Worm (Caenorhabditis elegans) whole organism, L1 larva: Measurements from ENCODE around the gene fbxa-158.
A peak's percentile ranks its signal among the peaks of the same experiment; 100 is the strongest.

Experiments used
- F16B12.6 ChIP-seq: fragments of 150-350 bp; optimal IDR thresholded peaks from 2 replicates; lab custom pipeline; 2014; ENCODE audit warnings: missing biosample characterization, missing genetic modification characterization
- ama-1 ChIP-seq: fragments of 150-350 bp; optimal IDR thresholded peaks from 2 replicates; lab custom pipeline; 2014
- ceh-82 ChIP-seq, 3 experiments: fragments of 150-350 bp in 1 of 3; sonication (generic microtip) in 2 of 3; optimal IDR thresholded peaks; 2 replicates each; lab custom pipeline; 2014 to 2017; ENCODE audit warnings: missing biosample characterization in 3 of 3, missing genetic modification characterization in 3 of 3
- ceh-88 ChIP-seq: fragments of 200-800 bp; sonication (Bioruptor generic); IDR thresholded peaks from 2 replicates; pipeline ENCODE4 v1.3.6; 2022; ENCODE audit warnings: missing genetic modification characterization, missing compliant biosample characterization
- ceh-90 ChIP-seq: sonication (generic microtip); optimal IDR thresholded peaks from 2 replicates; lab custom pipeline; 2016; ENCODE audit warnings: missing genetic modification characterization, missing compliant biosample characterization
- dpl-1 ChIP-seq, 3 experiments: fragments of 150-350 bp in 2 of 3; sonication (generic microtip) in 1 of 3; optimal IDR thresholded peaks; 2 replicates each; lab custom pipeline; 2014 to 2017; ENCODE audit warnings: missing biosample characterization in 3 of 3, missing genetic modification characterization in 3 of 3, missing genetic modification reagents in 3 of 3
- dsc-1 ChIP-seq: sonication (generic microtip); optimal IDR thresholded peaks from 2 replicates; lab custom pipeline; 2016; ENCODE audit warnings: mild to moderate bottlenecking, missing genetic modification characterization, missing compliant biosample characterization
- egl-27 ChIP-seq, 2 experiments: fragments of 150-350 bp in 1 of 2; sonication (generic microtip); optimal IDR thresholded peaks; 3 replicates each; lab custom pipeline; 2017 to 2018; ENCODE audit warnings: missing biosample characterization in 2 of 2, missing genetic modification characterization in 2 of 2, missing genetic modification reagents in 2 of 2
- elt-2 ChIP-seq: sonication (generic microtip); optimal IDR thresholded peaks from 2 replicates; lab custom pipeline; 2016; ENCODE audit warnings: missing genetic modification characterization, mild to moderate bottlenecking, inconsistent platforms, missing compliant biosample characterization, missing genetic modification reagents
- ets-5 ChIP-seq: fragments of 200-800 bp; sonication (Bioruptor generic); IDR thresholded peaks from 2 replicates; pipeline ENCODE4 v1.3.6; 2022; ENCODE audit warnings: missing genetic modification characterization, missing compliant biosample characterization
- fkh-8 ChIP-seq: sonication (generic microtip); optimal IDR thresholded peaks from 2 replicates; lab custom pipeline; 2016; ENCODE audit warnings: mild to moderate bottlenecking, missing genetic modification characterization, missing compliant biosample characterization
- fos-1 ChIP-seq: fragments of 150-350 bp; optimal IDR thresholded peaks from 2 replicates; lab custom pipeline; 2014; ENCODE audit warnings: missing biosample characterization, missing genetic modification characterization
- grh-1 ChIP-seq: fragments of 200-800 bp; sonication (Bioruptor generic); IDR thresholded peaks from 2 replicates; pipeline ENCODE4 v1.3.6; 2022; ENCODE audit warnings: missing genetic modification reagents, missing genetic modification characterization, missing compliant biosample characterization
- hlh-4 ChIP-seq: sonication (generic microtip); optimal IDR thresholded peaks from 2 replicates; lab custom pipeline; 2016; ENCODE audit warnings: mild to moderate bottlenecking, missing genetic modification characterization, missing compliant biosample characterization
- hpl-2 ChIP-seq: fragments of 150-350 bp; optimal IDR thresholded peaks from 2 replicates; lab custom pipeline; 2014; ENCODE audit warnings: missing biosample characterization, missing genetic modification reagents, missing genetic modification characterization
- lin-13 ChIP-seq: fragments of 150-350 bp; optimal IDR thresholded peaks from 2 replicates; lab custom pipeline; 2014; ENCODE audit warnings: missing biosample characterization, missing genetic modification reagents, missing genetic modification characterization
- lin-14 ChIP-seq: fragments of 200-800 bp; sonication (Bioruptor generic); optimal IDR thresholded peaks from 2 replicates; lab custom pipeline; 2018; ENCODE audit warnings: mild to moderate bottlenecking, missing genetic modification characterization, moderate library complexity, missing compliant biosample characterization
- lir-3 ChIP-seq: sonication (generic microtip); optimal IDR thresholded peaks from 2 replicates; lab custom pipeline; 2016; ENCODE audit warnings: mild to moderate bottlenecking, missing genetic modification characterization, moderate library complexity, missing compliant biosample characterization; ENCODE audit not compliant: poor library complexity
- lsy-2 ChIP-seq, 2 experiments: fragments of 150-350 bp; optimal IDR thresholded peaks; 2 replicates each; lab custom pipeline; 2014; ENCODE audit warnings: missing biosample characterization in 2 of 2, missing genetic modification characterization in 2 of 2
- mab-9 ChIP-seq: fragments of 200-800 bp; sonication (Bioruptor generic); IDR thresholded peaks from 2 replicates; pipeline ENCODE4 v1.3.6; 2022; ENCODE audit warnings: missing genetic modification reagents, missing genetic modification characterization, missing compliant biosample characterization
- mep-1 ChIP-seq: fragments of 150-350 bp; optimal IDR thresholded peaks from 2 replicates; lab custom pipeline; 2014; ENCODE audit warnings: missing biosample characterization, missing genetic modification characterization
- nhr-11 ChIP-seq: fragments of 150-350 bp; optimal IDR thresholded peaks from 2 replicates; lab custom pipeline; 2014; ENCODE audit warnings: missing biosample characterization, missing genetic modification characterization
- nhr-19 ChIP-seq: fragments of 200-800 bp; sonication (Bioruptor generic); conservative IDR thresholded peaks from 2 replicates; pipeline ENCODE4 v1.3.6; 2022; ENCODE audit warnings: missing genetic modification characterization, missing compliant biosample characterization
- nhr-20 ChIP-seq: sonication (generic microtip); optimal IDR thresholded peaks from 2 replicates; lab custom pipeline; 2016; ENCODE audit warnings: mild to moderate bottlenecking, missing genetic modification characterization, missing compliant biosample characterization
- nhr-28 ChIP-seq: fragments of 150-350 bp; optimal IDR thresholded peaks from 2 replicates; lab custom pipeline; 2014; ENCODE audit warnings: missing biosample characterization, missing genetic modification characterization
- nhr-47 ChIP-seq: sonication (generic microtip); optimal IDR thresholded peaks from 2 replicates; lab custom pipeline; 2016; ENCODE audit warnings: mild to moderate bottlenecking, missing genetic modification characterization, moderate library complexity, missing compliant biosample characterization
- nhr-76 ChIP-seq: sonication (generic microtip); optimal IDR thresholded peaks from 2 replicates; lab custom pipeline; 2017; ENCODE audit warnings: missing biosample characterization, missing genetic modification characterization
- nhr-85 ChIP-seq: sonication (generic microtip); peaks from one replicate; lab custom pipeline; 2016; ENCODE audit warnings: missing genetic modification characterization, inconsistent platforms, missing compliant biosample characterization
- nhr-90 ChIP-seq: sonication (generic microtip); optimal IDR thresholded peaks from 2 replicates; lab custom pipeline; 2016; ENCODE audit warnings: mild to moderate bottlenecking, missing genetic modification characterization, missing compliant biosample characterization; ENCODE audit not compliant: poor library complexity
- pag-3 ChIP-seq: sonication (generic microtip); optimal IDR thresholded peaks from 2 replicates; lab custom pipeline; 2017; ENCODE audit warnings: missing genetic modification characterization, mild to moderate bottlenecking, missing compliant biosample characterization, antibody characterized with exemption, borderline replicate concordance; ENCODE audit not compliant: insufficient read depth
- pqm-1 ChIP-seq: sonication (generic microtip); optimal IDR thresholded peaks from 3 replicates; lab custom pipeline; 2017; ENCODE audit warnings: missing biosample characterization, missing genetic modification characterization
- rnt-1 ChIP-seq: sonication (generic microtip); optimal IDR thresholded peaks from 2 replicates; lab custom pipeline; 2016; ENCODE audit warnings: mild to moderate bottlenecking, missing genetic modification characterization, moderate library complexity, missing compliant biosample characterization
- snu-23 ChIP-seq: sonication (generic microtip); optimal IDR thresholded peaks from 2 replicates; lab custom pipeline; 2016; ENCODE audit warnings: missing genetic modification characterization, missing compliant biosample characterization
- sox-4 ChIP-seq: sonication (generic microtip); optimal IDR thresholded peaks from 2 replicates; lab custom pipeline; 2016; ENCODE audit warnings: missing genetic modification characterization, missing compliant biosample characterization
- sptf-1 ChIP-seq: fragments of 150-350 bp; optimal IDR thresholded peaks from 2 replicates; lab custom pipeline; 2014; ENCODE audit warnings: missing biosample characterization, missing genetic modification characterization
- sup-37 ChIP-seq: fragments of 200-800 bp; sonication (Bioruptor generic); optimal IDR thresholded peaks from 2 replicates; lab custom pipeline; 2018; ENCODE audit warnings: mild to moderate bottlenecking, missing genetic modification characterization, missing compliant biosample characterization
- unc-130 ChIP-seq: fragments of 150-350 bp; optimal IDR thresholded peaks from 2 replicates; lab custom pipeline; 2017; ENCODE audit warnings: missing biosample characterization, missing genetic modification characterization, inconsistent platforms
- unc-62 ChIP-seq: fragments of 150-350 bp; optimal IDR thresholded peaks from 2 replicates; lab custom pipeline; 2014; ENCODE audit warnings: missing biosample characterization, missing genetic modification reagents, missing genetic modification characterization
- unc-86 ChIP-seq: sonication (generic microtip); optimal IDR thresholded peaks from 2 replicates; lab custom pipeline; 2016; ENCODE audit warnings: missing genetic modification characterization, missing compliant biosample characterization
- unc-98 ChIP-seq: fragments of 200-800 bp; sonication (Bioruptor generic); IDR thresholded peaks from 2 replicates; pipeline ENCODE4 v1.3.6; 2022; ENCODE audit warnings: missing genetic modification characterization, missing compliant biosample characterization
- vab-15 ChIP-seq: sonication (generic microtip); optimal IDR thresholded peaks from 2 replicates; lab custom pipeline; 2017; ENCODE audit warnings: missing genotype, mild to moderate bottlenecking, missing genetic modification characterization, missing compliant biosample characterization
- xbp-1 ChIP-seq: sonication (generic microtip); optimal IDR thresholded peaks from 2 replicates; lab custom pipeline; 2016; ENCODE audit warnings: missing genetic modification characterization, missing compliant biosample characterization
- zip-4 ChIP-seq: fragments of 200-800 bp; sonication (Bioruptor generic); optimal IDR thresholded peaks from 2 replicates; lab custom pipeline; 2018; ENCODE audit warnings: mild to moderate bottlenecking, missing genetic modification characterization, moderate library complexity, missing compliant biosample characterization

The fbxa-158 gene

DNA sequence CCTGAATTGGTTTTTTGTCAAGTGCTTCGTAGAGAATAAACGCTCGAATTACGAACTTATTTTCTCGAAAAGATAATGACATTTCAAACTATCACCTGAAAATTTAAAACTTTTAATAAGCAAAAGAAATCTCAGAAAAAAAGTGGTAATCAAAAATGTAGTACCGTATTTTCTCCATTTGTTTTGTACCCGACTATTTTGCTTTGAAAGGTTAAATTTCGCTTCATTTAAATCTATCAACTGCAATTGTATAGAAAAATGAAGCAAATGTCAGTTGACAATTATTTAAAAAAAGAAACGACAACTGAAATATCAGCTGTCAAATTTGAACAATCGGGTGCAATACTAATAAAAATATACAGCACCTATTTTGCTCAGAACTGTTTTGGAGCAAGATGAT is at the start of gene fbxa-158:
Gene fbxa-158, minus strand, starts transcription at position 101 of the 400 bp plus-strand sequence.
- TF ChIP-seq grh-1 (GFP tag; lab: Robert Waterston, UW) (no peak), ets-5 (no peak), egl-27 (tag; optimal IDR thresholded peaks at IDR 0.05; lab: Kevin White, UChicago) (no peak)
- TF ChIP-seq, all 84 proteins: peak for 0

DNA sequence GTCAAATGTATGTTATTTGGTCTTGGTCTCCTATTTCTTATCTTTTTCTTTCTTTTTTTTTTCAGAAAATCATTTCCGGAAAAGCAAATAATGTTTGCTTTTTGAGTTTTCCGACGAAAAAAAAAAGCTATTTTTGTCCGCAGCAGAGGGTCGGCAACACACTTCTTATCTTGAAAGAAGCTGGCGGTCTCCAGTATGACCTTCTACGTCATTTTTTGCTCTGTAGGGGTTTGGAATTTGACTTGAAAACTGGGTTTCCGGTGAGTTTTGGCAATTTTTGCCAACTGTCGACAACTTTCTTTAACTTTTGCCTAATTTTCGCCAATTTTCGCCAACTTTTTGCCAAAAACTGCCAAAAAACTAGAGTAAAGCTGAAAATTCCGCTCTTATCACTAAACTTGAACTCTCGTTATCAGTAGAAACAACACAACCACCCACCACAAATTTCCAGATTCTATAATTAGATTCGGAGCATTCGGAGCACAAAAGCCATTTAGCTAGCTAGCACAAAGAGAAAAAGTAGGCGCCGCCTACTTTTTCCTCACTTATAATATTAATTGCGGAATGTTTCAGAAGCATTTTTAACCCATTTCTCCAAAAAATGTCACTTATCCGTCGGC is 49.3 kb upstream of the fbxa-158 start, which contains the start of gene nhx-6:
Gene nhx-6, plus strand, starts transcription at position 570 of the 620 bp plus-strand sequence.
- TF ChIP-seq elt-2 (tag; lab: Kevin White, UChicago) (peak; percentile 77), grh-1 (GFP tag; lab: Robert Waterston, UW) (no peak)
- TF ChIP-seq, all 84 proteins: peak for 1

DNA sequence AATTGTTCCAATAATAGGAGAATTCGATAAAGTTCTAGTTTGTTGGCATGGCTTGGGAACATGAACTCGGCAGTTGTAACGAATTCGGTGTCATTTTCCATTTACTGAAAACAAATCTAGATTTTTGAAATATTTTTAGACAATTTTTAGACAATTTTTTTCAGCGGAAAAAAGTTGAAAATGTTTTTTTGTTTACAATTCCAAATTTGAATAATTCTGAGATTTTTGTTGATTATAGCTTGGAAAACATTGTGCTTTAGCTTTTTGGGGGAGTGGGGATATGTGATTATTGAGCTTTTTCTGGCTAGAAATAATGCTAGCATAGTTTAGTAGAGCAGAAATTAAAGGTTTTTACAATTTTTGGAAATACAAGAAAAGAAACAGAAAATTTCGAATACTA is 47.8 kb upstream of the fbxa-158 start, which contains the start of gene srw-97:
Gene srw-97, minus strand, starts transcription at position 101 of the 400 bp plus-strand sequence.
- TF ChIP-seq unc-62 (GFP tag; lab: Kevin White, UChicago) (no peak), mab-9 (GFP tag; lab: Robert Waterston, UW) (no peak), fkh-8 (tag; lab: Kevin White, UChicago) (no peak), elt-2 (tag; lab: Kevin White, UChicago) (no peak), ceh-88 (GFP tag; lab: Robert Waterston, UW) (no peak), vab-15 (no peak), nhr-76 (tag; lab: Kevin White, UChicago) (no peak), pqm-1 (tag; lab: Kevin White, UChicago) (no peak), nhr-47 (tag; lab: Kevin White, UChicago) (no peak), zip-4 (GFP tag; lab: Kevin White, UChicago) (no peak), fos-1 (no peak), unc-86 (no peak), nhr-28 (no peak), nhr-11 (tag; lab: Kevin White, UChicago) (no peak), F16B12.6 (tag; lab: Kevin White, UChicago) (no peak), unc-98 (GFP tag; lab: Robert Waterston, UW) (no peak), sox-4 (tag; lab: Kevin White, UChicago) (no peak)

DNA sequence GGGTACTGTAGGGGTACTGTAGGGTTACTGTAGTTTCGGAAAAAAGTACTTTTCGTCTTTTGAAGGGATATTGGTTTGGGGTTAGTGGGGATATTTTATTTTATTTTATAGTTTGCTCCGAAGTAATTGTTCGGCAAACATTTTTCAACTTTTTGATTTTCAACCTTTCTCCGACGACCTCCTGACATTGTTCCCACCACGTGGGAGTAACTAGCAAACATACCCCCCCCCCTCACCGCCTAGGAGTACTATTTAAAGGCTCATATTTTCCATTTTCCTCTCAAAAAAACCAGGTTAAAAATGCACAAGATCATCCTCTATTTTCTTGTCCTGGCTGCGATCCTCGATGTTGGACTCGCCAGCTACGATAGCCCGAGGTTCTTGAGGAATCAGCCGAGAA is 44.9 kb upstream of the fbxa-158 start, which contains the start of gene srlf-29:
Gene srlf-29, plus strand, starts transcription at position 301 of the 400 bp plus-strand sequence.
- no peak for TF ChIP-seq nhr-19 (GFP tag; lab: Robert Waterston, UW)
- no peak for TF ChIP-seq lir-3 (tag; lab: Kevin White, UChicago)
- TF ChIP-seq mab-9 (GFP tag; lab: Robert Waterston, UW) = no peak
- no peak for TF ChIP-seq unc-130 (tag; lab: Kevin White, UChicago)
- no peak for TF ChIP-seq pag-3 (tag; lab: Kevin White, UChicago)
- no peak for TF ChIP-seq sup-37 (GFP tag; lab: Kevin White, UChicago)
- no peak for TF ChIP-seq dsc-1 (tag; lab: Kevin White, UChicago)
- TF ChIP-seq snu-23 (GFP tag; lab: Kevin White, UChicago) = no peak
- TF ChIP-seq pqm-1 (tag; lab: Kevin White, UChicago) = no peak
- TF ChIP-seq nhr-11 (tag; lab: Kevin White, UChicago) = no peak
- no peak for TF ChIP-seq lin-14 (GFP tag; lab: Kevin White, UChicago)
- TF ChIP-seq ama-1 (lab: Kevin White, UChicago) = no peak

DNA sequence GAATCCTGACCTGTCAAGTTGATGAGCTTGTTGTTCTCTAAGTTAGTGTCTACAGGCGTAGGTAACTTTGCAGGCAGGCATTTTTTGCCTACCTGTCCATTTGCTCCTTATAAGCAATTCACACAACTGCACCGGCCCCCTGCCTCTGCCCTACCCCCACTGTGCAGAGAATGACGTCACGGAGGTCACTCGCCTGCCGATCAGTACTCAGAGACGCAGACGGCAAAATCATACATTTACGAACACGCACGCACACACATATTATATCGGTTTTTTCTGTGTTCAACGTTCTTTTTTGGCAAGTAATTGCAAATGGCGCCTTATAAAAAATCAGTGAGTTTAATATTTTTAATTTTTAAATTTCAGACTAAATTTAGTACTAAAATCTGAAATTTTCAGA is 42.4 kb upstream of the fbxa-158 start, which contains the start of gene duxl-1:
Gene duxl-1, plus strand, starts transcription at position 184 of the 400 bp plus-strand sequence.
- TF ChIP-seq nhr-85 (tag; lab: Kevin White, UChicago) = peak; percentile 7
- peak in 1 of 3 experiments; percentile 9 for TF ChIP-seq ceh-82 (tag; optimal IDR thresholded peaks at IDR 0.05; lab: Kevin White, UChicago)
- no peak for TF ChIP-seq snu-23 (GFP tag; lab: Kevin White, UChicago)
- no peak for TF ChIP-seq sptf-1 (tag; lab: Kevin White, UChicago)
- no peak for TF ChIP-seq hlh-4 (tag; lab: Kevin White, UChicago)
- TF ChIP-seq dpl-1 (GFP tag; optimal IDR thresholded peaks at IDR 0.05; lab: Kevin White, UChicago) = peak in 2 of 3 experiments; percentile 7 to 15
- peak; percentile 18 for TF ChIP-seq mep-1 (tag; lab: Kevin White, UChicago)
- TF ChIP-seq nhr-90 (tag; lab: Kevin White, UChicago) = peak; percentile 21
- peak in 1 of 2 experiments; percentile 38 for TF ChIP-seq lsy-2 (tag; optimal IDR thresholded peaks at IDR 0.05; lab: Kevin White, UChicago)
- TF ChIP-seq lin-13 (GFP tag; lab: Kevin White, UChicago) = no peak
- peak; percentile 63 for TF ChIP-seq lin-14 (GFP tag; lab: Kevin White, UChicago)
- no peak for TF ChIP-seq ceh-90 (tag; lab: Kevin White, UChicago)
- no peak for TF ChIP-seq hpl-2 (GFP tag; lab: Kevin White, UChicago)
- TF ChIP-seq unc-62 (GFP tag; lab: Kevin White, UChicago) = no peak
- TF ChIP-seq nhr-20 (tag; lab: Kevin White, UChicago) = peak; percentile 13
- peak; percentile 24 for TF ChIP-seq rnt-1 (tag; lab: Kevin White, UChicago)
- TF ChIP-seq grh-1 (GFP tag; lab: Robert Waterston, UW) = no peak
- TF ChIP-seq sup-37 (GFP tag; lab: Kevin White, UChicago) = no peak
- TF ChIP-seq xbp-1 (tag; lab: Kevin White, UChicago) = no peak
